Worm (Caenorhabditis elegans) whole organism, L3 larva: Measurements from ENCODE around the gene K08E7.5.

Experiments used
- ceh-9 ChIP-seq: sonication (generic microtip); optimal IDR thresholded peaks from 2 replicates; lab custom pipeline; 2018; ENCODE audit warnings: missing biosample characterization, missing genetic modification characterization
- elt-1 ChIP-seq: fragments of 150-350 bp; optimal IDR thresholded peaks from 2 replicates; lab custom pipeline; 2014; ENCODE audit warnings: missing biosample characterization, missing genetic modification characterization
- elt-2 ChIP-seq: sonication (generic microtip); optimal IDR thresholded peaks from 2 replicates; lab custom pipeline; 2016; ENCODE audit warnings: missing genetic modification reagents, mild to moderate bottlenecking, missing genetic modification characterization, missing compliant biosample characterization
- lin-39 ChIP-seq: fragments of 150-350 bp; optimal IDR thresholded peaks from 2 replicates; lab custom pipeline; 2018; ENCODE audit warnings: missing biosample characterization, missing genetic modification reagents, missing genetic modification characterization
- lsy-12 ChIP-seq: sonication (generic microtip); optimal IDR thresholded peaks from 2 replicates; lab custom pipeline; 2016; ENCODE audit warnings: mild to moderate bottlenecking, missing genetic modification characterization, missing compliant biosample characterization
- mml-1 ChIP-seq: fragments of 150-350 bp; sonication (generic microtip); optimal IDR thresholded peaks from 3 replicates; lab custom pipeline; 2014; ENCODE audit warnings: missing biosample characterization, missing genetic modification characterization
- nhr-43 ChIP-seq: sonication (generic microtip); optimal IDR thresholded peaks from 2 replicates; lab custom pipeline; 2016; ENCODE audit warnings: mild to moderate bottlenecking, missing genetic modification characterization, missing compliant biosample characterization; ENCODE audit not compliant: poor library complexity, severe bottlenecking
- snpc-4 ChIP-seq: fragments of 150-350 bp; optimal IDR thresholded peaks from 2 replicates; lab custom pipeline; 2014; ENCODE audit warnings: missing biosample characterization, missing genetic modification characterization
- tbx-2 ChIP-seq: sonication (generic microtip); optimal IDR thresholded peaks from 2 replicates; lab custom pipeline; 2016; ENCODE audit warnings: mild to moderate bottlenecking, missing genetic modification characterization, missing compliant biosample characterization
- zag-1 ChIP-seq: fragments of 150-350 bp; optimal IDR thresholded peaks from 2 replicates; lab custom pipeline; 2014; ENCODE audit warnings: missing biosample characterization, missing genetic modification characterization
- ztf-11 ChIP-seq: fragments of 150-350 bp; optimal IDR thresholded peaks from 2 replicates; lab custom pipeline; 2014; ENCODE audit warnings: missing biosample characterization, missing genetic modification characterization
- ztf-4 ChIP-seq: fragments of 150-350 bp; optimal IDR thresholded peaks from 2 replicates; lab custom pipeline; 2014; ENCODE audit warnings: missing biosample characterization, missing genetic modification characterization

DNA sequence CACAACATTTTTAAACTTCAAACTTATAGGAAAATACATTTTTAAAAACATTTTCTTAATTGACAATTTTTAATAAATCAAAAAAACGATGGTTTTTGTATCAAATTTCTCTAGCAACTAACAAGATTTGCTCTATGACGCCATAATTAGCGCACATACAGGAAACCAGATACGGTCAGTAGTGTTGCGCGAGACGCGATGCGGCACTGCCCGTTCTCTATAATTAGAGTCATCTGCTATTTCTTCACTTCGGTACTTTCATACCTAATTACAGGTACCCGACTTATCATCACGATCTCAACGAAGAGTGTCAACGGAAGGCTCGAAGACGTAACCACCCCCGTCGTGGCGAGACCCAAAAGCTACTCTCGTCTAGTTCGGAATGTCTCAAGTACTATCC, 28.5 kb upstream of the K08E7.5 start:
- TF ChIP-seq lsy-12 (tag; lab: Kevin White, UChicago): no peak
- no peak for TF ChIP-seq snpc-4 (tag; lab: Kevin White, UChicago)
- no peak for TF ChIP-seq zag-1 (tag; lab: Kevin White, UChicago)
- no peak for TF ChIP-seq tbx-2 (tag; lab: Kevin White, UChicago)
- no peak for TF ChIP-seq ztf-4 (tag; lab: Kevin White, UChicago)
- TF ChIP-seq nhr-43 (tag; lab: Kevin White, UChicago): no peak
- TF ChIP-seq mml-1 (tag; lab: Kevin White, UChicago): no peak
- no peak for TF ChIP-seq ceh-9 (tag; lab: Kevin White, UChicago)
- no peak for TF ChIP-seq elt-2 (tag; lab: Kevin White, UChicago)
- no peak for TF ChIP-seq ztf-11 (tag; lab: Kevin White, UChicago)
- TF ChIP-seq lin-39: no peak
- TF ChIP-seq elt-1: no peak
